Worm (Caenorhabditis elegans) whole organism, L3 larva: ENCODE results near the gene osm-12.

Experiments
- nhr-237 ChIP-seq: fragments of 150-350 bp; optimal IDR thresholded peaks from 2 replicates; lab custom pipeline; 2014; ENCODE audit warnings: missing biosample characterization, missing genetic modification characterization
- ztf-11 ChIP-seq: fragments of 150-350 bp; optimal IDR thresholded peaks from 2 replicates; lab custom pipeline; 2014; ENCODE audit warnings: missing biosample characterization, missing genetic modification characterization

DNA sequence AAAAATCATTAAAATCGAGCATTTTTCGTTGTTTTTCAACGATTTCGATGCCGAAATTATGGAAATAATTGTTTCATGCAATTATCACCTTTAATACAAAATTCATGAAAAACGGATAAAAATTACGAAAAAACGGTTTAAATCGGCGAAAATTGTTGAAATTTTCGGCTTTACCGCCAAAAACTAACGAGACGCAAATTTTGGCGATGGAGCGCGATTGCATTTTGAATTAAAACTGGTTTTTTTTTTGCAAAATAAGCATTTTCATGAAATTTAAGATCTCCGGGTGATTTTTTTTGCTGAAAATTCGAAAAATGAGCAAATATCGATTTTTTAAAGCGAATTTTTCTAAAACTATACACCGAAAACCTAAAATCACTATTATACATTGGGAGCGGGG, 48.8 kb upstream of the osm-12 start:
- TF ChIP-seq nhr-237 (tag; lab: Kevin White, UChicago): no peak
- no peak for TF ChIP-seq ztf-11
